Worm (Caenorhabditis elegans) whole organism, mixed stage, embryonic: ENCODE results near the gene spe-45.

Source experiments
- drap-1 ChIP-seq: fragments of 200-800 bp; sonication (Bioruptor generic); optimal IDR thresholded peaks from 3 replicates; lab custom pipeline; 2018; ENCODE audit warnings: mild to moderate bottlenecking, missing genetic modification characterization, missing compliant biosample characterization
- lin-13 ChIP-seq: fragments of 150-350 bp; optimal IDR thresholded peaks from 2 replicates; lab custom pipeline; 2014; ENCODE audit warnings: missing biosample characterization, missing genetic modification characterization
- lsy-2 ChIP-seq: fragments of 150-350 bp; optimal IDR thresholded peaks from 2 replicates; lab custom pipeline; 2014; ENCODE audit warnings: missing biosample characterization, missing genetic modification characterization
- mep-1 ChIP-seq: fragments of 150-350 bp; optimal IDR thresholded peaks from 2 replicates; lab custom pipeline; 2017; ENCODE audit warnings: missing biosample characterization, missing genetic modification reagents, missing genetic modification characterization, inconsistent platforms
- nhr-237 ChIP-seq: fragments of 150-350 bp; optimal IDR thresholded peaks from 2 replicates; lab custom pipeline; 2014; ENCODE audit warnings: missing biosample characterization, missing genetic modification characterization
- nhr-28 ChIP-seq: fragments of 150-350 bp; optimal IDR thresholded peaks from 2 replicates; lab custom pipeline; 2014; ENCODE audit warnings: missing biosample characterization, missing genetic modification characterization
- tbx-8 ChIP-seq: fragments of 200-800 bp; sonication (Bioruptor generic); optimal IDR thresholded peaks from 2 replicates; lab custom pipeline; 2018; ENCODE audit warnings: mild to moderate bottlenecking, missing genetic modification characterization, moderate library complexity, missing compliant biosample characterization
- unc-39 ChIP-seq: fragments of 150-350 bp; optimal IDR thresholded peaks from 2 replicates; lab custom pipeline; 2014; ENCODE audit warnings: missing biosample characterization, missing genetic modification characterization

ce11 chrIV:12403440-12403839, 13.5 kb upstream of the spe-45 start:
- no peak for TF ChIP-seq tbx-8 (GFP tag; lab: Kevin White, UChicago)
- TF ChIP-seq lsy-2 (tag; lab: Kevin White, UChicago) = no peak
- no peak for TF ChIP-seq mep-1 (tag; lab: Kevin White, UChicago)
- no peak for TF ChIP-seq nhr-28 (tag; lab: Kevin White, UChicago)
- no peak for TF ChIP-seq unc-39 (tag; lab: Kevin White, UChicago)
- no peak for TF ChIP-seq nhr-237 (tag; lab: Kevin White, UChicago)
- no peak for TF ChIP-seq drap-1 (GFP tag; lab: Kevin White, UChicago)
- no peak for TF ChIP-seq lin-13 (tag; lab: Kevin White, UChicago)
